Worm (Caenorhabditis elegans): Measurements from ENCODE around the gene gtf-2A2.

gtf-2A2 gene

ce11 chrIII:12612519-12612935 is 12.0 kb upstream of the gtf-2A2 start (continued):
- peak; percentile 25 for TF ChIP-seq unc-130 (GFP tag; optimal IDR thresholded peaks at IDR 0.05)
- TF ChIP-seq zfp-3 (GFP tag; conservative IDR thresholded peaks at IDR 0.05), result peak; percentile 93
- TF ChIP-seq nhr-237 (tag; optimal IDR thresholded peaks at IDR 0.05), result peak; percentile 64
- peak; percentile 95 for TF ChIP-seq mxl-3 (GFP tag; optimal IDR thresholded peaks at IDR 0.05)
- no peak for TF ChIP-seq Y48G9A.11 (GFP tag; IDR thresholded peaks at IDR 0.05)
- TF ChIP-seq arid-1 (GFP tag; conservative IDR thresholded peaks at IDR 0.05), result peak; percentile 88
- no peak for TF ChIP-seq F49E8.2 (tag; optimal IDR thresholded peaks at IDR 0.05; ENCODE audit: borderline replicate concordance)
- TF ChIP-seq Y75B8A.6 (GFP tag; IDR thresholded peaks at IDR 0.05), result peak; percentile 70; the same call in 1 of the 2 replicates
- TF ChIP-seq ceh-20 (GFP tag; IDR thresholded peaks at IDR 0.05), result peak; percentile 100
- TF ChIP-seq ces-1 (GFP tag; optimal IDR thresholded peaks at IDR 0.05), result peak; percentile 82
- peak; percentile 98 for TF ChIP-seq nhr-6 (tag; optimal IDR thresholded peaks at IDR 0.05)
- TF ChIP-seq ceh-44 (GFP tag; IDR thresholded peaks at IDR 0.05), result 0 out of 2 replicates have a peak, but pooled peaks have one; percentile 19
- peak; percentile 84 for TF ChIP-seq Y5F2A.4 (GFP tag; optimal IDR thresholded peaks at IDR 0.05)
- peak; percentile 96 for TF ChIP-seq T26A8.4 (GFP tag; IDR thresholded peaks at IDR 0.05)
- peak; percentile 86 for TF ChIP-seq madf-9 (GFP tag; conservative IDR thresholded peaks at IDR 0.05)
- peak; percentile 99 for TF ChIP-seq nhr-11 (tag; optimal IDR thresholded peaks at IDR 0.05)

- TF ChIP-seq php-3 (GFP tag; IDR thresholded peaks at IDR 0.05) (no peak), nhr-6 (tag; optimal IDR thresholded peaks at IDR 0.05) (no peak), spr-3 (GFP tag; optimal IDR thresholded peaks at IDR 0.05) (no peak), snpc-1.2 (GFP tag; IDR thresholded peaks at IDR 0.05) (peak; percentile 32), zip-2 (tag; optimal IDR thresholded peaks at IDR 0.05) (no peak), ama-1 (optimal IDR thresholded peaks at IDR 0.05) (peak; percentile 13), ztf-11 (tag; optimal IDR thresholded peaks at IDR 0.05) (no peak), fkh-10 (GFP tag; optimal IDR thresholded peaks at IDR 0.05) (no peak), lin-39 (tag; optimal IDR thresholded peaks at IDR 0.05) (no peak), ceh-82 (tag; optimal IDR thresholded peaks at IDR 0.05) (no peak), hlh-11 (tag; optimal IDR thresholded peaks at IDR 0.05) (no peak), unc-62 (GFP tag; optimal IDR thresholded peaks at IDR 0.05 in 1 of 2) (peak in 1 of 2 experiments; percentile 6), unc-62 (tag; optimal IDR thresholded peaks at IDR 0.05) (no peak), hif-1 (tag; optimal IDR thresholded peaks at IDR 0.05) (no peak), mep-1 (tag; optimal IDR thresholded peaks at IDR 0.05) (peak; percentile 18), vab-7 (GFP tag; IDR thresholded peaks at IDR 0.05) (no peak), lin-38 (GFP tag; IDR thresholded peaks at IDR 0.05) (no peak), unc-130 (GFP tag; optimal IDR thresholded peaks at IDR 0.05) (no peak), pha-4 (GFP tag; IDR thresholded peaks at IDR 0.05) (peak; percentile 62), pha-4 (tag; optimal IDR thresholded peaks at IDR 0.05) (no peak), set-16 (GFP tag; IDR thresholded peaks at IDR 0.05) (peak; percentile 54; the same call in 1 of the 2 replicates), tra-1 (GFP tag; IDR thresholded peaks at IDR 0.05) (0 out of 2 replicates have a peak, but pooled peaks have one; percentile 51), mdt-29 (GFP tag; IDR thresholded peaks at IDR 0.05) (no peak), lsy-2 (tag; optimal IDR thresholded peaks at IDR 0.05) (no peak), cey-2 (tag; optimal IDR thresholded peaks at IDR 0.05; ENCODE audit: borderline replicate concordance, insufficient read depth) (no peak), T26A8.4 (GFP tag; IDR thresholded peaks at IDR 0.05) (no peak), Y75B8A.6 (GFP tag; IDR thresholded peaks at IDR 0.05) (no peak), zfp-3 (GFP tag; conservative IDR thresholded peaks at IDR 0.05) (0 out of 2 replicates have a peak, but pooled peaks have one; percentile 11), zfp-2 (tag; optimal IDR thresholded peaks at IDR 0.05) (no peak), nhr-237 (tag; optimal IDR thresholded peaks at IDR 0.05) (no peak), aha-1 (tag) (peak; percentile 96), lin-29 (GFP tag; IDR thresholded peaks at IDR 0.05) (no peak)
Observed at ce11 chrIII:12613138-12613915, 11.2 kb upstream of the gtf-2A2 start.
